Worm (Caenorhabditis elegans) whole organism, young adult: ENCODE data around the gene sucl-2.

Experiments used
- dpl-1 ChIP-seq: fragments of 150-350 bp; optimal IDR thresholded peaks from 2 replicates; lab custom pipeline; 2014; ENCODE audit warnings: missing biosample characterization, missing genetic modification reagents, missing genetic modification characterization
- lin-26 ChIP-seq: fragments of 200-800 bp; sonication (Bioruptor generic); IDR thresholded peaks from 2 replicates; pipeline ENCODE4 v1.3.6; 2022; ENCODE audit warnings: missing genetic modification reagents, missing genetic modification characterization, missing compliant biosample characterization
- snpc-4 ChIP-seq, 5 experiments: fragments of 150-350 bp in 1 of 5; sonication (generic microtip) in 4 of 5; optimal IDR thresholded peaks; 2 replicates each; lab custom pipeline; 2014 to 2018; ENCODE audit warnings: missing genetic modification characterization in 5 of 5, missing biosample characterization in 3 of 5, antibody characterized with exemption in 2 of 5, mild to moderate bottlenecking in 2 of 5, missing compliant biosample characterization in 2 of 5, missing genotype in 2 of 5, moderate library complexity in 2 of 5, missing genetic modification reagents in 1 of 5
- xnd-1 ChIP-seq: sonication (generic microtip); optimal IDR thresholded peaks from 2 replicates; lab custom pipeline; 2016; ENCODE audit warnings: missing genotype, missing genetic modification reagents, missing genetic modification characterization, missing compliant biosample characterization

- no peak for TF ChIP-seq xnd-1 (tag; lab: Kevin White, UChicago)
- TF ChIP-seq dpl-1 = no peak
- no peak for TF ChIP-seq lin-26 (GFP tag; lab: Robert Waterston, UW)
- no peak for TF ChIP-seq snpc-4 (GFP tag; optimal IDR thresholded peaks at IDR 0.05; lab: Kevin White, UChicago)
- no peak for TF ChIP-seq snpc-4 (tag; optimal IDR thresholded peaks at IDR 0.05; lab: Kevin White, UChicago)
Observed at ce11 chrIII:853414-853813, 47.8 kb downstream of the sucl-2 start.
